Worm (Caenorhabditis elegans) whole organism, early embryonic: ENCODE data around the gene dod-6.
A peak's percentile ranks its signal among the peaks of the same experiment; 100 is the strongest.

Experiments
- B0310.2 ChIP-seq: sonication (generic microtip); optimal IDR thresholded peaks from 2 replicates; lab custom pipeline; 2016; ENCODE audit warnings: mild to moderate bottlenecking, missing genetic modification characterization, missing compliant biosample characterization
- F13C5.2 ChIP-seq: sonication (generic microtip); optimal IDR thresholded peaks from 2 replicates; lab custom pipeline; 2017; ENCODE audit warnings: mild to moderate bottlenecking, missing genetic modification characterization, inconsistent platforms, missing compliant biosample characterization
- aly-1 ChIP-seq: sonication (generic microtip); optimal IDR thresholded peaks from 2 replicates; lab custom pipeline; 2016; ENCODE audit warnings: missing genetic modification characterization, missing compliant biosample characterization
- ama-1 ChIP-seq: fragments of 150-350 bp; optimal IDR thresholded peaks from 2 replicates; lab custom pipeline; 2014
- ceh-13 ChIP-seq: fragments of 200-800 bp; sonication (Bioruptor generic); optimal IDR thresholded peaks from 2 replicates; lab custom pipeline; 2018; ENCODE audit warnings: mild to moderate bottlenecking, missing genetic modification characterization, missing compliant biosample characterization
- ceh-36 ChIP-seq: sonication (generic microtip); optimal IDR thresholded peaks from 2 replicates; lab custom pipeline; 2016; ENCODE audit warnings: missing genetic modification characterization, inconsistent platforms, missing compliant biosample characterization
- ets-7 ChIP-seq: sonication (generic microtip); optimal IDR thresholded peaks from 2 replicates; lab custom pipeline; 2016; ENCODE audit warnings: missing genotype, missing genetic modification characterization, missing compliant biosample characterization
- flt-1 ChIP-seq: fragments of 200-800 bp; sonication (Bioruptor generic); IDR thresholded peaks from 2 replicates; pipeline ENCODE4 v1.3.6; 2022; ENCODE audit warnings: missing genetic modification characterization, missing compliant biosample characterization
- hmbx-1 ChIP-seq: sonication (generic microtip); optimal IDR thresholded peaks from 2 replicates; lab custom pipeline; 2016; ENCODE audit warnings: mild to moderate bottlenecking, missing genetic modification characterization, missing compliant biosample characterization
- hmg-4 ChIP-seq: fragments of 200-800 bp; sonication (Bioruptor generic); optimal IDR thresholded peaks from 2 replicates; lab custom pipeline; 2018; ENCODE audit warnings: mild to moderate bottlenecking, missing genetic modification characterization, missing compliant biosample characterization
- hnd-1 ChIP-seq: sonication (generic microtip); optimal IDR thresholded peaks from 2 replicates; lab custom pipeline; 2016; ENCODE audit warnings: missing genetic modification characterization, missing compliant biosample characterization
- pes-1 ChIP-seq: fragments of 200-800 bp; sonication (Bioruptor generic); IDR thresholded peaks from 2 replicates; pipeline ENCODE4 v1.3.6; 2022; ENCODE audit warnings: missing genetic modification reagents, missing genetic modification characterization, missing compliant biosample characterization
- scrt-1 ChIP-seq: fragments of 200-800 bp; sonication (Bioruptor generic); IDR thresholded peaks from 2 replicates; pipeline ENCODE4 v1.3.6; 2022; ENCODE audit warnings: missing genetic modification characterization, missing compliant biosample characterization
- sea-1 ChIP-seq: fragments of 200-800 bp; sonication (Bioruptor generic); conservative IDR thresholded peaks from 2 replicates; pipeline ENCODE4 v1.3.6; 2022; ENCODE audit warnings: missing genetic modification characterization, missing compliant biosample characterization
- tbx-11 ChIP-seq: fragments of 200-800 bp; sonication (Bioruptor generic); IDR thresholded peaks from 2 replicates; pipeline ENCODE4 v1.3.6; 2022; ENCODE audit warnings: missing genetic modification characterization, missing compliant biosample characterization
- tbx-37 ChIP-seq: fragments of 200-800 bp; sonication (Bioruptor generic); conservative IDR thresholded peaks from 2 replicates; pipeline ENCODE4 v1.3.6; 2022; ENCODE audit warnings: missing genetic modification reagents, missing genetic modification characterization, missing compliant biosample characterization
- tra-4 ChIP-seq: sonication (generic microtip); optimal IDR thresholded peaks from 2 replicates; lab custom pipeline; 2017; ENCODE audit warnings: missing genetic modification characterization, missing compliant biosample characterization

Gene dod-6

ce11 chrIII:10202391-10202790, 4.9 kb downstream of the dod-6 start:
- no peak for TF ChIP-seq tbx-37 (GFP tag; lab: Robert Waterston, UW)
- TF ChIP-seq hmg-4 (GFP tag; lab: Kevin White, UChicago): no peak
- no peak for TF ChIP-seq B0310.2
- TF ChIP-seq sea-1: no peak
- no peak for TF ChIP-seq flt-1 (GFP tag; lab: Robert Waterston, UW)
- no peak for TF ChIP-seq hmbx-1
- no peak for TF ChIP-seq tbx-11 (GFP tag; lab: Robert Waterston, UW)
- TF ChIP-seq tra-4 (tag; lab: Kevin White, UChicago): no peak
- no peak for TF ChIP-seq F13C5.2 (tag; lab: Kevin White, UChicago)
- no peak for TF ChIP-seq ama-1 (lab: Kevin White, UChicago)
- TF ChIP-seq hnd-1 (tag; lab: Kevin White, UChicago): no peak
- TF ChIP-seq aly-1: no peak

- no peak for TF ChIP-seq ama-1 (lab: Kevin White, UChicago)
- no peak for TF ChIP-seq tra-4 (tag; lab: Kevin White, UChicago)
- peak; percentile 1 for TF ChIP-seq hmg-4 (GFP tag; lab: Kevin White, UChicago)
- no peak for TF ChIP-seq tbx-37 (GFP tag; lab: Robert Waterston, UW)
Observed at ce11 chrIII:10202894-10203871, 5.7 kb downstream of the dod-6 start, which contains the start of gene chc-1. Gene chc-1, plus strand, starts transcription at chrIII:10203821.

- TF ChIP-seq flt-1 (GFP tag; lab: Robert Waterston, UW) (no peak), sea-1 (no peak), tra-4 (tag; lab: Kevin White, UChicago) (no peak), hmg-4 (GFP tag; lab: Kevin White, UChicago) (no peak), hnd-1 (tag; lab: Kevin White, UChicago) (no peak), tbx-37 (GFP tag; lab: Robert Waterston, UW) (no peak), B0310.2 (no peak), F13C5.2 (tag; lab: Kevin White, UChicago) (no peak), ceh-36 (tag; lab: Kevin White, UChicago) (no peak)
Observed at ce11 chrIII:10206352-10206751, 8.8 kb downstream of the dod-6 start.

ce11 chrIII:10209703-10210102, 12.2 kb downstream of the dod-6 start, which contains the start of gene T20G5.9:
Gene T20G5.9, plus strand, starts transcription at chrIII:10209840.
- TF ChIP-seq ceh-36 (tag; lab: Kevin White, UChicago) (no peak), ama-1 (lab: Kevin White, UChicago) (peak; percentile 62)

- TF ChIP-seq sea-1 (no peak), scrt-1 (no peak), hmbx-1 (no peak), ets-7 (no peak), hmg-4 (GFP tag; lab: Kevin White, UChicago) (no peak), flt-1 (GFP tag; lab: Robert Waterston, UW) (no peak), aly-1 (no peak), tbx-11 (GFP tag; lab: Robert Waterston, UW) (no peak), F13C5.2 (tag; lab: Kevin White, UChicago) (no peak), tbx-37 (GFP tag; lab: Robert Waterston, UW) (no peak), ama-1 (lab: Kevin White, UChicago) (no peak), hnd-1 (tag; lab: Kevin White, UChicago) (no peak), ceh-13 (GFP tag; lab: Kevin White, UChicago) (no peak), B0310.2 (no peak)
Observed at ce11 chrIII:10211889-10212494, 14.5 kb downstream of the dod-6 start, which contains the start of the genes blos-1 and best-18. Gene blos-1, minus strand, starts transcription at chrIII:10211946. Gene best-18, plus strand, starts transcription at chrIII:10212396.

- TF ChIP-seq ama-1 (lab: Kevin White, UChicago): peak; percentile 20
- TF ChIP-seq flt-1 (GFP tag; lab: Robert Waterston, UW): no peak
- TF ChIP-seq hnd-1 (tag; lab: Kevin White, UChicago): no peak
- TF ChIP-seq tbx-37 (GFP tag; lab: Robert Waterston, UW): no peak
- TF ChIP-seq tra-4 (tag; lab: Kevin White, UChicago): no peak
Observed at ce11 chrIII:10214540-10214979, 17.0 kb downstream of the dod-6 start.

- TF ChIP-seq scrt-1: no peak
- TF ChIP-seq ceh-13 (GFP tag; lab: Kevin White, UChicago): no peak
- TF ChIP-seq flt-1 (GFP tag; lab: Robert Waterston, UW): no peak
- TF ChIP-seq pes-1 (GFP tag; lab: Robert Waterston, UW): no peak
- TF ChIP-seq ceh-36 (tag; lab: Kevin White, UChicago): no peak
- no peak for TF ChIP-seq hmg-4 (GFP tag; lab: Kevin White, UChicago)
- no peak for TF ChIP-seq hmbx-1
- TF ChIP-seq B0310.2: no peak
- TF ChIP-seq sea-1: no peak
Observed at ce11 chrIII:10215882-10216281, 18.4 kb downstream of the dod-6 start.
